Fruit fly (Drosophila melanogaster) whole organism, embryonic: Measurements from ENCODE around the gene CG32573.
A peak's percentile ranks its signal among the peaks of the same experiment; 100 is the strongest.

Source experiments
- Awh ChIP-seq: fragments of 200-800 bp; sonication (Bioruptor generic); IDR thresholded peaks from 2 replicates; pipeline ENCODE4, ENCODE4 v1.3.6; 2022; ENCODE audit warnings: missing biosample characterization, missing genetic modification characterization
- CG10209 ChIP-seq: fragments of 200-800 bp; sonication (Bioruptor generic); optimal IDR thresholded peaks from 3 replicates; lab custom pipeline; 2017; ENCODE audit warnings: missing biosample characterization, mild to moderate bottlenecking, missing genetic modification characterization, missing genetic modification reagents
- CG11560 ChIP-seq: fragments of 200-800 bp; sonication (Bioruptor generic); IDR thresholded peaks from 3 replicates; pipeline ENCODE4 v1.3.6; 2022; ENCODE audit warnings: missing biosample characterization, missing genetic modification characterization
- CG11696 ChIP-seq: fragments of 200-800 bp; sonication (Bioruptor generic); IDR thresholded peaks from 2 replicates; pipeline ENCODE4 v1.3.6; 2022; ENCODE audit warnings: missing biosample characterization, missing genetic modification characterization
- CG12769 ChIP-seq: fragments of 200-800 bp; sonication (Bioruptor generic); optimal IDR thresholded peaks from 2 replicates; lab custom pipeline; 2019; ENCODE audit warnings: missing biosample characterization, mild to moderate bottlenecking, missing genetic modification characterization, moderate library complexity
- CG14965 ChIP-seq: fragments of 200-800 bp; sonication (Bioruptor generic); optimal IDR thresholded peaks from 2 replicates; lab custom pipeline; 2016; ENCODE audit warnings: missing biosample characterization, missing genetic modification characterization, borderline replicate concordance
- CG1603 ChIP-seq: fragments of 200-800 bp; sonication (Bioruptor generic); optimal IDR thresholded peaks from 2 replicates; lab custom pipeline; 2019; ENCODE audit warnings: missing biosample characterization, mild to moderate bottlenecking, missing genetic modification characterization, moderate library complexity
- CG16813 ChIP-seq: fragments of 200-800 bp; sonication (Bioruptor generic); IDR thresholded peaks from 3 replicates; pipeline ENCODE4 v1.3.6; 2022; ENCODE audit warnings: missing biosample characterization, missing genetic modification characterization; ENCODE audit not compliant: partially characterized antibody
- CG17359 ChIP-seq: fragments of 200-800 bp; sonication (Bioruptor generic); optimal IDR thresholded peaks from 3 replicates; lab custom pipeline; 2018; ENCODE audit warnings: missing biosample characterization, mild to moderate bottlenecking, missing genetic modification characterization, moderate library complexity
- CG18599 ChIP-seq: fragments of 200-800 bp; sonication (Bioruptor generic); optimal IDR thresholded peaks from 3 replicates; lab custom pipeline; 2017; ENCODE audit warnings: missing biosample characterization, missing genetic modification characterization, mild to moderate bottlenecking, moderate library complexity, missing genetic modification reagents
- CG32532 ChIP-seq: fragments of 200-800 bp; sonication (Bioruptor generic); IDR thresholded peaks from 2 replicates; pipeline ENCODE4 v1.3.6; 2022; ENCODE audit warnings: missing biosample characterization, missing genetic modification characterization
- CG34422 ChIP-seq: fragments of 200-800 bp; sonication (Bioruptor generic); IDR thresholded peaks from 3 replicates; pipeline ENCODE4 v1.3.6; 2022; ENCODE audit warnings: missing biosample characterization, missing genetic modification characterization
- CG6175 ChIP-seq: fragments of 200-800 bp; sonication (Bioruptor generic); IDR thresholded peaks from 3 replicates; pipeline ENCODE4 v1.3.6; 2022; ENCODE audit warnings: missing biosample characterization, missing genetic modification characterization
- CG8089 ChIP-seq: fragments of 200-800 bp; sonication (Bioruptor generic); optimal IDR thresholded peaks from 3 replicates; lab custom pipeline; 2016; ENCODE audit warnings: missing biosample characterization, missing genetic modification characterization
- CG9215 ChIP-seq: fragments of 200-800 bp; sonication (Bioruptor generic); IDR thresholded peaks from 2 replicates; pipeline ENCODE4 v1.3.6; 2022; ENCODE audit warnings: missing biosample characterization, missing genetic modification characterization
- CG9609 ChIP-seq: fragments of 200-800 bp; sonication (Bioruptor generic); optimal IDR thresholded peaks from 3 replicates; lab custom pipeline; 2016; ENCODE audit warnings: missing biosample characterization, missing genetic modification characterization
- CG9727 ChIP-seq: fragments of 200-800 bp; sonication (Bioruptor generic); optimal IDR thresholded peaks from 3 replicates; lab custom pipeline; 2017; ENCODE audit warnings: missing biosample characterization, mild to moderate bottlenecking, missing genetic modification characterization
- Doc3 ChIP-seq: fragments of 200-800 bp; sonication (Bioruptor generic); IDR thresholded peaks from 3 replicates; pipeline ENCODE4 v1.3.6; 2022; ENCODE audit warnings: missing biosample characterization, missing genetic modification characterization; ENCODE audit not compliant: partially characterized antibody
- Drgx ChIP-seq: fragments of 200-800 bp; sonication (Bioruptor generic); IDR thresholded peaks from 2 replicates; pipeline ENCODE4 v1.3.6; 2022; ENCODE audit warnings: missing biosample characterization, missing genetic modification characterization
- E2f1 ChIP-seq: fragments of 200-800 bp; sonication (Bioruptor generic); IDR thresholded peaks from 2 replicates; pipeline ENCODE4 v1.3.6; 2022; ENCODE audit warnings: missing biosample characterization, missing genetic modification characterization
- Eip74EF ChIP-seq, 2 experiments: fragments of 200-800 bp in 1 of 2; fragments of >200 bp in 1 of 2; sonication (Bioruptor generic) in 1 of 2; optimal IDR thresholded peaks; 2 replicates each; lab custom pipeline; 2017 to 2019; ENCODE audit warnings: missing biosample characterization in 2 of 2, missing genetic modification characterization in 2 of 2, mild to moderate bottlenecking in 1 of 2, moderate library complexity in 1 of 2
- Ets65A ChIP-seq: fragments of 200-800 bp; sonication (Bioruptor generic); peaks from one replicate; lab custom pipeline; 2016; ENCODE audit warnings: missing biosample characterization, missing genetic modification characterization
- Hand ChIP-seq: fragments of 200-800 bp; sonication (Bioruptor generic); optimal IDR thresholded peaks from 2 replicates; lab custom pipeline; 2017; ENCODE audit warnings: mild to moderate bottlenecking, missing biosample characterization, missing genetic modification reagents, missing genetic modification characterization
- Med ChIP-seq: fragments of 200-800 bp; sonication (Bioruptor generic); peaks from one replicate; lab custom pipeline; 2016; ENCODE audit warnings: missing biosample characterization, missing genetic modification characterization, mild to moderate bottlenecking, inconsistent platforms, moderate library complexity
- Nf-YC ChIP-seq: fragments of 200-800 bp; optimal IDR thresholded peaks from 3 replicates; lab custom pipeline; 2019; ENCODE audit warnings: missing biosample characterization, mild to moderate bottlenecking, missing genetic modification characterization, moderate library complexity
- Opbp ChIP-seq: fragments of 200-800 bp; sonication (Bioruptor generic); IDR thresholded peaks from 3 replicates; pipeline ENCODE4 v1.3.6; 2022; ENCODE audit warnings: missing biosample characterization, missing genetic modification characterization; ENCODE audit not compliant: partially characterized antibody
- Pdp1 ChIP-seq, 2 experiments: fragments of 200-800 bp; sonication (Bioruptor generic); optimal IDR thresholded peaks; 3 replicates each; lab custom pipeline; 2016; ENCODE audit warnings: missing biosample characterization in 2 of 2, missing genetic modification characterization in 2 of 2, mild to moderate bottlenecking in 1 of 2, moderate library complexity in 1 of 2
- ara ChIP-seq: fragments of 200-800 bp; sonication (Bioruptor generic); IDR thresholded peaks from 2 replicates; pipeline ENCODE4 v1.3.6; 2022; ENCODE audit warnings: missing biosample characterization, missing genetic modification characterization
- az2 ChIP-seq: fragments of 200-800 bp; sonication (Bioruptor generic); optimal IDR thresholded peaks from 3 replicates; lab custom pipeline; 2016; ENCODE audit warnings: missing biosample characterization, missing genetic modification characterization
- br ChIP-seq: fragments of >200 bp; optimal IDR thresholded peaks from 2 replicates; lab custom pipeline; 2017
- bsh ChIP-seq, 2 experiments: fragments of 200-800 bp; sonication (Bioruptor generic); optimal IDR thresholded peaks; 2 replicates each; lab custom pipeline; 2017 to 2018; ENCODE audit warnings: mild to moderate bottlenecking in 2 of 2, missing biosample characterization in 2 of 2, missing genetic modification characterization in 2 of 2, moderate library complexity in 1 of 2
- crol ChIP-seq: fragments of 200-800 bp; sonication (Bioruptor generic); IDR thresholded peaks from 2 replicates; pipeline ENCODE4 v1.3.6; 2022; ENCODE audit warnings: missing biosample characterization, missing genetic modification characterization
- cwo ChIP-seq: fragments of 200-800 bp; sonication (Bioruptor generic); optimal IDR thresholded peaks from 3 replicates; lab custom pipeline; 2017; ENCODE audit warnings: missing biosample characterization, missing genetic modification characterization, mild to moderate bottlenecking, moderate library complexity, missing genetic modification reagents
- dm ChIP-seq: fragments of 200-800 bp; sonication (Bioruptor generic); optimal IDR thresholded peaks from 3 replicates; lab custom pipeline; 2016; ENCODE audit warnings: missing biosample characterization, missing genetic modification characterization
- dmrt11E ChIP-seq: fragments of 200-800 bp; sonication (Bioruptor generic); optimal IDR thresholded peaks from 3 replicates; lab custom pipeline; 2018; ENCODE audit warnings: missing biosample characterization, mild to moderate bottlenecking, missing genetic modification characterization, moderate library complexity
- kay ChIP-seq: fragments of 200-800 bp; sonication (Bioruptor generic); optimal IDR thresholded peaks from 2 replicates; lab custom pipeline; 2016; ENCODE audit warnings: missing biosample characterization, missing genetic modification characterization
- lola ChIP-seq, 3 experiments: fragments of >200 bp in 2 of 3; fragments of 200-800 bp in 1 of 3; sonication (Bioruptor generic) in 1 of 3; optimal IDR thresholded peaks; 2 replicates each; lab custom pipeline; 2017 to 2019; ENCODE audit warnings: missing biosample characterization in 3 of 3, missing genetic modification characterization in 3 of 3, mild to moderate bottlenecking in 1 of 3, moderate library complexity in 1 of 3
- lov ChIP-seq, 2 experiments: fragments of 200-800 bp in 1 of 2; fragments of >200 bp in 1 of 2; sonication (Bioruptor generic) in 1 of 2; IDR thresholded peaks in 1 of 2; optimal IDR thresholded peaks in 1 of 2; 2 replicates in 1 of 2; 3 replicates in 1 of 2; pipeline versions ENCODE4 v1.3.6 to Lab custom; 2017 to 2022; ENCODE audit warnings: missing biosample characterization in 1 of 2, missing genetic modification characterization in 1 of 2
- nom ChIP-seq: fragments of 200-800 bp; sonication (Bioruptor generic); optimal IDR thresholded peaks from 2 replicates; lab custom pipeline; 2017; ENCODE audit warnings: missing biosample characterization, missing genetic modification characterization, mild to moderate bottlenecking, moderate library complexity, missing genetic modification reagents
- oc ChIP-seq: fragments of 200-800 bp; sonication (Bioruptor generic); optimal IDR thresholded peaks from 2 replicates; lab custom pipeline; 2018; ENCODE audit warnings: missing biosample characterization, mild to moderate bottlenecking, missing genetic modification characterization, moderate library complexity
- peb ChIP-seq: fragments of 200-800 bp; sonication (Bioruptor generic); IDR thresholded peaks from 2 replicates; pipeline ENCODE4 v1.3.6; 2022; ENCODE audit warnings: missing biosample characterization, missing genetic modification characterization
- pfk ChIP-seq: fragments of 200-800 bp; sonication (Bioruptor generic); optimal IDR thresholded peaks from 2 replicates; lab custom pipeline; 2018; ENCODE audit warnings: missing biosample characterization, mild to moderate bottlenecking, missing genetic modification characterization, moderate library complexity
- row ChIP-seq: fragments of 200-800 bp; sonication (Bioruptor generic); IDR thresholded peaks from 3 replicates; pipeline ENCODE4 v1.3.6; 2022; ENCODE audit warnings: missing biosample characterization, missing genetic modification characterization
- sens ChIP-seq: fragments of 200-800 bp; sonication (Bioruptor generic); peaks from one replicate; lab custom pipeline; 2016; ENCODE audit warnings: missing biosample characterization, missing genetic modification characterization
- tio ChIP-seq: fragments of 200-800 bp; sonication (Bioruptor generic); optimal IDR thresholded peaks from 2 replicates; lab custom pipeline; 2017; ENCODE audit warnings: missing biosample characterization, missing genetic modification characterization, inconsistent platforms
- trh ChIP-seq: fragments of 200-800 bp; sonication (Bioruptor generic); optimal IDR thresholded peaks from 2 replicates; lab custom pipeline; 2016; ENCODE audit warnings: missing biosample characterization, missing genetic modification characterization
- twi ChIP-seq: fragments of 200-800 bp; optimal IDR thresholded peaks from 2 replicates; lab custom pipeline; 2019; ENCODE audit warnings: missing biosample characterization, mild to moderate bottlenecking, missing genetic modification characterization, moderate library complexity
- vvl ChIP-seq: fragments of 200-800 bp; sonication (Bioruptor generic); IDR thresholded peaks from 2 replicates; pipeline ENCODE4 v1.3.6; 2022; ENCODE audit warnings: missing biosample characterization, missing genetic modification characterization

CG32573 gene

DNA sequence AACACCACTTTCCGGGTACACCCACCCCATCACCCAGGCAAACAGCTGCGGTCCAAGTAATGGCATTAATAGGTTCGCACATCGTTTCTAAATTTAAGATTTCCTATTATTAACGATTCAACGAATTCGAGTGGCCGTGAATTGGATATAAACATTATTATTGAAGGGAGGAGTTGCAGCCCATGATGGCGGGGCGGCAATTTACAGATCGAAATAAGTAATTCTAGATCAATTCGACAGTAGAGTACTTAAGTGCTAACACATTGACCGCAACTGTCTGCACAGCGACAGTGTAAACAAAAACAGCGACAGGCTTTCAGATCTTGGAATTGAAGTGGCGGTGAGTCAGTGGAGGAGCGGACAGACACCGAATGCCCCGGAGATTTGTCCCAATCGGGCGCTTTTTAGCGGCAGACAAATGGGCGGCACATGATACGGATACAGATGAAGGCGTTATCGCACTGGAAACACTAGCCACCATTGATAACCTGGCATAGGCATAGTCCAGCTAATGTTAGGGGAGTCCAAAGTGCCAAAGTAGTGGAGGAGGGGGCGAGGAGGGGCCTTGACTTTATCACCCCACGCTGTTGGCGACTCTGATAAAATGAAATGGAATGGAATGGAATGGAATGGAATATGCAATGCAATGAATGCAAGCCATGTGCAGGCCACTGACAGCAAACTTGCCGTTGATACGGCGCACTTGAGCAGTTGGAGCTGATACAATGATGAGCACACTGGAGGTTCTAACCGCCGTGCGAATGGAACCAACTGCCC is 17.8 kb upstream of the CG32573 start:
- TF ChIP-seq cwo (GFP tag; lab: Kevin White, UChicago) (no peak), pfk (GFP tag; lab: Kevin White, UChicago) (peak; percentile 4), CG9215 (GFP tag; lab: Robert Waterston, UW) (0 out of 2 replicates have a peak, but pooled peaks have one; percentile 14), CG32532 (GFP tag; lab: Robert Waterston, UW) (0 out of 2 replicates have a peak, but pooled peaks have one; percentile 9), Nf-YC (tag; lab: Kevin White, UChicago) (no peak), nom (peak; percentile 87), Ets65A (GFP tag; lab: Kevin White, UChicago) (peak; percentile 28), Med (peak; percentile 65), CG18599 (GFP tag; lab: Kevin White, UChicago) (peak; percentile 33), E2f1 (no peak), peb (GFP tag; lab: Robert Waterston, UW) (no peak), vvl (peak; percentile 40; the same call in 1 of the 2 replicates), lola (GFP tag; optimal IDR thresholded peaks at IDR 0.05; lab: Kevin White, UChicago) (peak in 1 of 3 experiments; percentile 10), Hand (GFP tag; lab: Kevin White, UChicago) (peak; percentile 24), dmrt11E (tag; lab: Kevin White, UChicago) (peak; percentile 4), oc (tag; lab: Kevin White, UChicago) (no peak), bsh (GFP tag; optimal IDR thresholded peaks at IDR 0.05; lab: Kevin White, UChicago) (peak in 1 of 2 experiments; percentile 56), CG11696 (GFP tag; lab: Robert Waterston, UW) (peak; percentile 47; the same call in 1 of the 2 replicates), CG12769 (tag; lab: Kevin White, UChicago) (peak; percentile 66), CG1603 (no peak), Eip74EF (GFP tag; optimal IDR thresholded peaks at IDR 0.05; lab: Kevin White, UChicago) (peak in 1 of 2 experiments; percentile 68), sens (peak; percentile 11), CG10209 (GFP tag; lab: Kevin White, UChicago) (peak; percentile 4), twi (tag; lab: Kevin White, UChicago) (peak; percentile 22), row (GFP tag; lab: Robert Waterston, UW) (peak; percentile 20; the same call in 2 of the 3 replicates), kay (peak; percentile 33), CG8089 (no peak), Drgx (peak; percentile 28; the same call in 1 of the 2 replicates), CG9727 (GFP tag; lab: Kevin White, UChicago) (peak; percentile 28), az2 (GFP tag; lab: Kevin White, UChicago) (no peak)

dm6 chrX:16637106-16637590 is 14.0 kb upstream of the CG32573 start, which contains the start of gene Rok:
Gene Rok, minus strand, starts transcription at chrX:16637414.
- TF ChIP-seq CG6175 (GFP tag; lab: Robert Waterston, UW) (no peak), ara (no peak), Doc3 (GFP tag; lab: Robert Waterston, UW) (peak; percentile 60; the same call in 1 of the 3 replicates), Awh (GFP tag; lab: Robert Waterston, UW) (no peak), CG17359 (tag; lab: Kevin White, UChicago) (no peak), CG11560 (tag; lab: Robert Waterston, UW) (peak; percentile 96; the same call in 2 of the 3 replicates), lov (optimal IDR thresholded peaks at IDR 0.05; lab: Kevin White, UChicago) (no peak), lov (GFP tag; IDR thresholded peaks at IDR 0.05; lab: Robert Waterston, UW) (no peak), CG16813 (peak; percentile 85), CG14965 (no peak), trh (no peak), crol (GFP tag; lab: Robert Waterston, UW) (peak; percentile 67), tio (GFP tag; lab: Kevin White, UChicago) (no peak), br (lab: Kevin White, UChicago) (no peak), dm (GFP tag; lab: Kevin White, UChicago) (no peak), Pdp1 (GFP tag; optimal IDR thresholded peaks at IDR 0.05; lab: Kevin White, UChicago) (peak in 1 of 2 experiments; percentile 46), CG34422 (GFP tag; lab: Robert Waterston, UW) (peak; percentile 18), CG9609 (GFP tag; lab: Kevin White, UChicago) (no peak), Opbp (GFP tag; lab: Robert Waterston, UW) (peak; percentile 78)
